Worm (Caenorhabditis elegans): ENCODE measurements around the gene C06C3.10.

The C06C3.10 gene

DNA sequence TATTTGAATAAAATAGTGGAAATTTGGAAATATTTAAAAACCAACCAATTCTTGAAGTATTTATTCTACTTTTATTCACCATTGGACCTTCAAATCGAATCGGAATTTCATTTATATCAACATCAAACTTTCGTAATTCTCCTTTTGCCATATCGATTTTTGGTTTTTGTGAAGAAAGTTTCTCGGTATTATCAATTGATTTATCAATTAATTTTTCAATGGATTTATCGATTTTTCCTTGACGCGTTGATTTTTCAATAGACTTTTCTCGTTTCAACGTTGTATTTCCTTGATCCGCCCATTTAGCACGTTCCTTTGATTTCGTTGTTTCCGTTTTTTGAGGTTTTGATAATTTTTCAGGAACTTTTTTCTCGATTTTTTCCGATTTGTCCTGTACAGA lies 7.7 kb downstream of the C06C3.10 start:
- TF ChIP-seq fos-1 (tag; optimal IDR thresholded peaks at IDR 0.05) (no peak), ceh-28 (tag; optimal IDR thresholded peaks at IDR 0.05) (peak; percentile 65), snpc-4 (tag; optimal IDR thresholded peaks at IDR 0.05) (no peak), nhr-25 (tag; optimal IDR thresholded peaks at IDR 0.05) (no peak), pqm-1 (tag; optimal IDR thresholded peaks at IDR 0.05) (no peak), nhr-11 (tag; optimal IDR thresholded peaks at IDR 0.05) (no peak), ztf-11 (tag; optimal IDR thresholded peaks at IDR 0.05) (no peak)

DNA sequence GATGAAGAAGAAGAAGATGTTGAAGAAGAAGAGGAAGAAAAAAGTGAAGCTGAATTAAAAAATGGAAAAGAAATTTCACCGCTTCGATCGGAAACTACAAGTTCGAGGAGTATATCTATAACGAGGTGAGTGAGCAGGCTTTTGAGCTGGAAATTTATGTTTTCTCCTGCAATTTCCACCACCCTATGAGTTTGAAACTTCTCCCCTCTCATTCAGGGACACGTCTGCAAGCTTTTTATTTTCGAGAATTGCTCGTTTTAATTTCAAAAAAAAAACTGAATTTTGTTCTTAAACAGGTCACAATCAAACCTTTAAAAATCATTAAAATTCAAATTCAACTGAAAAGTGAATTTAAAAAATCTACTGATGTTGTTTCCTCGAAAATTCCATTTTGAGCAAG lies 14.8 kb downstream of the C06C3.10 start:
- no peak for TF ChIP-seq R02D3.7 (tag; optimal IDR thresholded peaks at IDR 0.05)
- TF ChIP-seq nhr-25 (tag; optimal IDR thresholded peaks at IDR 0.05): no peak
- no peak for TF ChIP-seq ceh-9 (tag; optimal IDR thresholded peaks at IDR 0.05)
- no peak for TF ChIP-seq egl-27 (tag; optimal IDR thresholded peaks at IDR 0.05)
- TF ChIP-seq nhr-237 (tag; optimal IDR thresholded peaks at IDR 0.05): no peak
- TF ChIP-seq elt-1 (tag; optimal IDR thresholded peaks at IDR 0.05): no peak
- no peak for TF ChIP-seq zag-1 (tag; optimal IDR thresholded peaks at IDR 0.05)
- TF ChIP-seq lsy-12 (tag; optimal IDR thresholded peaks at IDR 0.05): no peak
- TF ChIP-seq fkh-2 (tag; optimal IDR thresholded peaks at IDR 0.05): no peak
- no peak for TF ChIP-seq fkh-10 (GFP tag; optimal IDR thresholded peaks at IDR 0.05)
- TF ChIP-seq egl-5 (tag; optimal IDR thresholded peaks at IDR 0.05): no peak
- no peak for TF ChIP-seq lin-15B (tag; optimal IDR thresholded peaks at IDR 0.05)
- no peak for TF ChIP-seq nhr-28 (tag; optimal IDR thresholded peaks at IDR 0.05)
- no peak for TF ChIP-seq mml-1 (tag; optimal IDR thresholded peaks at IDR 0.05)
- no peak for TF ChIP-seq ceh-16 (tag; optimal IDR thresholded peaks at IDR 0.05)
- TF ChIP-seq nhr-43 (tag; optimal IDR thresholded peaks at IDR 0.05; ENCODE audit: poor library complexity, severe bottlenecking): no peak
- TF ChIP-seq fos-1 (tag; optimal IDR thresholded peaks at IDR 0.05): no peak
- no peak for TF ChIP-seq ceh-82 (tag; optimal IDR thresholded peaks at IDR 0.05)
- no peak for TF ChIP-seq snpc-4 (tag; optimal IDR thresholded peaks at IDR 0.05)

DNA sequence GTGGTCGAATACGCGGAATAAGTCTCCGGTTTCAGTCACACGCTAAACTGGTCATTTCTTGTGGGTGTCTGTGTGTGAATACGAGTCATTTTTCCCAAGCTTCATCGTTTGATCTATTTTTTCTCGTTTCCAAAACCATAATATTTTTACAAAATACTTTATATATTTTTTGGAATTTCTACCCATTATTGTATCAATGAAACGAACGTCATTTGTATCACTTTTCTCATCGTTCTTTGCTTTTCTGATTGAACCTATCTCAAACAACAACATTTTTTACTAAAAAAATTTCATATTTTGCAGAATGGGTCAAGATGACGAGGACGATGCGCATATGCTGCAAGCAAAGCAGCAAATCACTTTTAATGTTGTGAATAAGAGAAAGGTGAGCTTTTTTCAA lies 18.8 kb downstream of the C06C3.10 start, which contains the start of gene mel-11:
Gene mel-11 (plus strand): TSS at position 301 of the 400 bp plus-strand sequence.
- TF ChIP-seq daf-12 (tag; optimal IDR thresholded peaks at IDR 0.05) (no peak), eor-1 (tag; optimal IDR thresholded peaks at IDR 0.05) (no peak), nhr-77 (tag; optimal IDR thresholded peaks at IDR 0.05) (no peak), zag-1 (tag; optimal IDR thresholded peaks at IDR 0.05) (no peak), nhr-12 (tag; optimal IDR thresholded peaks at IDR 0.05) (no peak), ceh-82 (tag; optimal IDR thresholded peaks at IDR 0.05) (no peak)

DNA sequence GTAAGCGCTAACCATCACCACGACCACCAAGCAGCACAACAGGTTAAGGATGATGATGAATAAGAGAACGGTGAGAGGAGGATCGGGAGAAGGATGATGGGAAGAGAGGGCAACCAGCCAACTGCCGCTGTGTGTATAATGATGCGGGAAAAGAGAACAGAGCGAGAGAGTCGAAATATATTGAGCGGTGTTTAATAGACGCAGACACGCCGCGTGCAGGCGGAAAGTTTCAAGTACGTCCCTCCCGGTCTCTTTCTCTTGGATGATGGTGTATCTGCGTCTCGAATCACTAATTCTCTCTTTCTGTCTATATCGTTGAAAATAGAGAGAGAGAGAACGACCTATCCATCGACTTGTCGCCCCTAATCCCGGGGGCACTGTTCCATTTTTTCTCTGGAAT lies 20.3 kb downstream of the C06C3.10 start:
- no peak for TF ChIP-seq nhr-67 (tag; optimal IDR thresholded peaks at IDR 0.05)
- TF ChIP-seq mml-1 (tag; optimal IDR thresholded peaks at IDR 0.05): no peak
- no peak for TF ChIP-seq nhr-12 (tag; optimal IDR thresholded peaks at IDR 0.05)
- no peak for TF ChIP-seq fkh-2 (tag; optimal IDR thresholded peaks at IDR 0.05)
- peak; percentile 63 for TF ChIP-seq lin-39 (tag; optimal IDR thresholded peaks at IDR 0.05)
- TF ChIP-seq fkh-10 (GFP tag; optimal IDR thresholded peaks at IDR 0.05): no peak
- TF ChIP-seq nhr-76 (tag; optimal IDR thresholded peaks at IDR 0.05): no peak
- TF ChIP-seq jun-1 (tag; optimal IDR thresholded peaks at IDR 0.05): no peak
- no peak for TF ChIP-seq pqm-1 (tag; optimal IDR thresholded peaks at IDR 0.05)
- no peak for TF ChIP-seq unc-39 (tag; optimal IDR thresholded peaks at IDR 0.05)
- no peak for TF ChIP-seq nhr-28 (tag; optimal IDR thresholded peaks at IDR 0.05)
- peak; percentile 58 for TF ChIP-seq nhr-43 (tag; optimal IDR thresholded peaks at IDR 0.05; ENCODE audit: poor library complexity, severe bottlenecking)
- no peak for TF ChIP-seq ztf-11 (tag; optimal IDR thresholded peaks at IDR 0.05)
- no peak for TF ChIP-seq elt-3 (tag; optimal IDR thresholded peaks at IDR 0.05)
- peak; percentile 3 for TF ChIP-seq tbx-2 (tag; optimal IDR thresholded peaks at IDR 0.05)
- peak; percentile 6 for TF ChIP-seq mdl-1 (tag; optimal IDR thresholded peaks at IDR 0.05)
- no peak for TF ChIP-seq nhr-11 (tag; optimal IDR thresholded peaks at IDR 0.05)
- TF ChIP-seq unc-62 (GFP tag; optimal IDR thresholded peaks at IDR 0.05): no peak
- TF ChIP-seq ceh-16 (tag; optimal IDR thresholded peaks at IDR 0.05): no peak
- no peak for TF ChIP-seq zag-1 (tag; optimal IDR thresholded peaks at IDR 0.05)
- peak; percentile 74 for TF ChIP-seq hmg-11 (tag; optimal IDR thresholded peaks at IDR 0.05)
- TF ChIP-seq nhr-25 (tag; optimal IDR thresholded peaks at IDR 0.05): no peak
- no peak for TF ChIP-seq ztf-4 (tag; optimal IDR thresholded peaks at IDR 0.05)
- TF ChIP-seq nhr-237 (tag; optimal IDR thresholded peaks at IDR 0.05): no peak
- TF ChIP-seq sea-2 (GFP tag; optimal IDR thresholded peaks at IDR 0.05): no peak
- peak; percentile 66 for TF ChIP-seq egl-5 (tag; optimal IDR thresholded peaks at IDR 0.05)
- no peak for TF ChIP-seq fos-1 (tag; optimal IDR thresholded peaks at IDR 0.05)
- TF ChIP-seq ama-1 (optimal IDR thresholded peaks at IDR 0.05): no peak
- peak; percentile 64 for TF ChIP-seq snpc-4 (tag; optimal IDR thresholded peaks at IDR 0.05)
- TF ChIP-seq nfya-1 (tag; optimal IDR thresholded peaks at IDR 0.05; ENCODE audit: insufficient read depth): peak; percentile 70
- TF ChIP-seq nhr-77 (tag; optimal IDR thresholded peaks at IDR 0.05): no peak
- TF ChIP-seq lsy-12 (tag; optimal IDR thresholded peaks at IDR 0.05): peak; percentile 8
- TF ChIP-seq elt-2 (tag; optimal IDR thresholded peaks at IDR 0.05): peak; percentile 16
- no peak for TF ChIP-seq skn-1 (tag; optimal IDR thresholded peaks at IDR 0.05)
- peak; percentile 32 for TF ChIP-seq pha-4 (tag; optimal IDR thresholded peaks at IDR 0.05)
- TF ChIP-seq ZK546.5 (tag; optimal IDR thresholded peaks at IDR 0.05): no peak
- TF ChIP-seq eor-1 (tag; optimal IDR thresholded peaks at IDR 0.05): no peak
- TF ChIP-seq egl-27 (tag; optimal IDR thresholded peaks at IDR 0.05): no peak
- peak; percentile 27 for TF ChIP-seq R02D3.7 (tag; optimal IDR thresholded peaks at IDR 0.05)
- no peak for TF ChIP-seq ceh-82 (tag; optimal IDR thresholded peaks at IDR 0.05)
- TF ChIP-seq elt-1 (tag; optimal IDR thresholded peaks at IDR 0.05): no peak

Measured in whole organism, L3 larva.